Worm (Caenorhabditis elegans): ENCODE results near the gene ztf-17.

DNA sequence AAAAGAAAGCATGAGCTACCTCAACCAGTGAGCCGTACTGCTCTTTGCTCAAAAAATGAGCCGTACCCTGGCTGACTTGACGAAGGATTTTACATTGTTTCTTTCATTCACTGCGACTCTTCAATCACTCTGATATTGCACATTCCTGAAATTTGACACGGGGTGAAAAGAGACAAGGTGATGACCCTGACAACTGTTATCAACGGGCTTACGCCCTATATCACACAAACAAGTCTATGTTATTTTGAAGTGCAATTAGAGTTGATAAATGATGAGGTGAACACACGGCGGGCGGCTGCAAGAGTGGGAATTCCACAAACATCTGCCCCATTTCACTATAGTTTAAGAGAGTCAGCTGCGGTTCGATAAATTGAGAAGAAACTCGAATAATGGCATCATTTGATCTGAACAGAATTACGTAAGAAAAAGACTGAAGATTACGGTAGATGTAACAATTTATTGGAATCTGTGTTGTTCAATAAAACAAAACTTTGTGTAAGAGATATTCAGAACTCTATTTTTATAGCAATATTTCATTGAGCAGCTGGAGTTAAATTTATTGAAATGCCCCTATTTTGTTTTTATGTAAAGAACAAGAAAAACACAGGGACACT, 33.2 kb downstream of the ztf-17 start:
- TF ChIP-seq dve-1 (tag; optimal IDR thresholded peaks at IDR 0.05; ENCODE audit: insufficient read depth) (no peak), lin-29 (GFP tag; IDR thresholded peaks at IDR 0.05) (no peak), ama-1 (optimal IDR thresholded peaks at IDR 0.05) (no peak), nhr-10 (tag; optimal IDR thresholded peaks at IDR 0.05) (no peak), Y75B8A.6 (GFP tag; IDR thresholded peaks at IDR 0.05) (no peak), dmd-8 (GFP tag; IDR thresholded peaks at IDR 0.05) (no peak), daf-16 (GFP tag; optimal IDR thresholded peaks at IDR 0.05) (peak in 1 of 2 experiments; percentile 96), daf-16 (tag; optimal IDR thresholded peaks at IDR 0.05) (no peak), pqm-1 (tag; optimal IDR thresholded peaks at IDR 0.05) (no peak)
